Worm (Caenorhabditis elegans) whole organism, late embryonic: ENCODE data around the gene C01G10.4.
"Not testable (repeated sequence)": the region's sequence is repeated elsewhere in the genome, so short reads cannot be mapped to it uniquely, and the experiment has no call there.

ENCODE experiments used
- C08G9.2 ChIP-seq: sonication (generic microtip); optimal IDR thresholded peaks from 2 replicates; lab custom pipeline; 2016; ENCODE audit warnings: mild to moderate bottlenecking, missing genetic modification characterization, moderate library complexity, missing compliant biosample characterization
- F13H6.1 ChIP-seq: sonication (generic microtip); optimal IDR thresholded peaks from 2 replicates; lab custom pipeline; 2016; ENCODE audit warnings: missing genetic modification characterization, missing compliant biosample characterization
- K02D7.2 ChIP-seq: sonication (generic microtip); optimal IDR thresholded peaks from 2 replicates; lab custom pipeline; 2017; ENCODE audit warnings: mild to moderate bottlenecking, missing genetic modification characterization, missing compliant biosample characterization
- ahr-1 ChIP-seq: sonication (generic microtip); optimal IDR thresholded peaks from 2 replicates; lab custom pipeline; 2016; ENCODE audit warnings: missing genetic modification characterization, missing compliant biosample characterization
- ama-1 ChIP-seq: fragments of 150-350 bp; optimal IDR thresholded peaks from 2 replicates; lab custom pipeline; 2014
- ceh-18 ChIP-seq: sonication (generic microtip); optimal IDR thresholded peaks from 2 replicates; lab custom pipeline; 2016; ENCODE audit warnings: missing genetic modification characterization, missing compliant biosample characterization
- ceh-19 ChIP-seq: fragments of 200-800 bp; sonication (Bioruptor generic); optimal IDR thresholded peaks from 2 replicates; lab custom pipeline; 2018; ENCODE audit warnings: mild to moderate bottlenecking, missing genetic modification characterization, missing compliant biosample characterization
- ceh-2 ChIP-seq: sonication (generic microtip); optimal IDR thresholded peaks from 2 replicates; lab custom pipeline; 2016; ENCODE audit warnings: missing genotype, missing genetic modification characterization, missing compliant biosample characterization
- ceh-22 ChIP-seq: sonication (generic microtip); optimal IDR thresholded peaks from 2 replicates; lab custom pipeline; 2017; ENCODE audit warnings: missing biosample characterization, missing genetic modification characterization
- ceh-34 ChIP-seq: sonication (generic microtip); optimal IDR thresholded peaks from 2 replicates; lab custom pipeline; 2016; ENCODE audit warnings: mild to moderate bottlenecking, missing genetic modification characterization, missing compliant biosample characterization
- ceh-48 ChIP-seq: sonication (generic microtip); optimal IDR thresholded peaks from 2 replicates; lab custom pipeline; 2016; ENCODE audit warnings: missing genetic modification characterization, inconsistent platforms, missing compliant biosample characterization
- ceh-6 ChIP-seq: fragments of 200-800 bp; sonication (Bioruptor generic); optimal IDR thresholded peaks from 2 replicates; lab custom pipeline; 2018; ENCODE audit warnings: mild to moderate bottlenecking, missing genetic modification characterization, missing compliant biosample characterization
- che-1 ChIP-seq: sonication (generic microtip); optimal IDR thresholded peaks from 2 replicates; lab custom pipeline; 2016; ENCODE audit warnings: mild to moderate bottlenecking, missing genetic modification characterization, missing compliant biosample characterization
- dve-1 ChIP-seq: sonication (generic microtip); optimal IDR thresholded peaks from 2 replicates; lab custom pipeline; 2017; ENCODE audit warnings: antibody characterized with exemption, mild to moderate bottlenecking, missing genetic modification characterization, missing compliant biosample characterization
- elt-2 ChIP-seq: sonication (generic microtip); optimal IDR thresholded peaks from 2 replicates; lab custom pipeline; 2016; ENCODE audit warnings: missing genetic modification reagents, missing genetic modification characterization, missing compliant biosample characterization
- ets-4 ChIP-seq: sonication (generic microtip); optimal IDR thresholded peaks from 2 replicates; lab custom pipeline; 2016; ENCODE audit warnings: missing genetic modification characterization, missing compliant biosample characterization
- fax-1 ChIP-seq: sonication (generic microtip); optimal IDR thresholded peaks from 2 replicates; lab custom pipeline; 2016; ENCODE audit warnings: missing genotype, missing genetic modification characterization, missing compliant biosample characterization
- fkh-6 ChIP-seq: sonication (generic microtip); optimal IDR thresholded peaks from 2 replicates; lab custom pipeline; 2016; ENCODE audit warnings: missing genetic modification characterization, missing compliant biosample characterization
- hlh-13 ChIP-seq: fragments of 200-800 bp; sonication (Bioruptor generic); optimal IDR thresholded peaks from 2 replicates; lab custom pipeline; 2018; ENCODE audit warnings: mild to moderate bottlenecking, missing genetic modification characterization, missing compliant biosample characterization
- hlh-15 ChIP-seq: sonication (generic microtip); optimal IDR thresholded peaks from 2 replicates; lab custom pipeline; 2016; ENCODE audit warnings: missing genetic modification characterization, missing compliant biosample characterization
- hlh-30 ChIP-seq: sonication (generic microtip); optimal IDR thresholded peaks from 2 replicates; lab custom pipeline; 2017; ENCODE audit warnings: antibody characterized with exemption, missing genetic modification characterization, missing compliant biosample characterization; ENCODE audit not compliant: insufficient read depth
- hlh-6 ChIP-seq: sonication (generic microtip); optimal IDR thresholded peaks from 2 replicates; lab custom pipeline; 2016; ENCODE audit warnings: missing genotype, missing genetic modification characterization, missing compliant biosample characterization
- hlh-8 ChIP-seq: sonication (generic microtip); optimal IDR thresholded peaks from 2 replicates; lab custom pipeline; 2016; ENCODE audit warnings: missing genotype, missing genetic modification characterization, missing compliant biosample characterization
- lin-11 ChIP-seq: fragments of 200-800 bp; sonication (Bioruptor generic); optimal IDR thresholded peaks from 2 replicates; lab custom pipeline; 2018; ENCODE audit warnings: mild to moderate bottlenecking, missing genetic modification characterization, missing compliant biosample characterization
- madf-2 ChIP-seq: sonication (generic microtip); optimal IDR thresholded peaks from 2 replicates; lab custom pipeline; 2017; ENCODE audit warnings: missing genetic modification characterization, missing compliant biosample characterization
- mec-3 ChIP-seq: sonication (generic microtip); optimal IDR thresholded peaks from 2 replicates; lab custom pipeline; 2016; ENCODE audit warnings: borderline replicate concordance, missing genetic modification characterization, missing compliant biosample characterization
- nfya-1 ChIP-seq: sonication (generic microtip); optimal IDR thresholded peaks from 2 replicates; lab custom pipeline; 2017; ENCODE audit warnings: missing genetic modification characterization, mild to moderate bottlenecking, missing compliant biosample characterization, antibody characterized with exemption, moderate library complexity
- nhr-11 ChIP-seq: fragments of 150-350 bp; optimal IDR thresholded peaks from 2 replicates; lab custom pipeline; 2014; ENCODE audit warnings: missing biosample characterization, missing genetic modification characterization
- nhr-232 ChIP-seq: sonication (generic microtip); optimal IDR thresholded peaks from 2 replicates; lab custom pipeline; 2016; ENCODE audit warnings: missing genetic modification characterization, missing compliant biosample characterization
- odd-2 ChIP-seq: sonication (generic microtip); optimal IDR thresholded peaks from 2 replicates; lab custom pipeline; 2017; ENCODE audit warnings: antibody characterized with exemption, mild to moderate bottlenecking, missing genetic modification characterization, missing compliant biosample characterization
- pag-3 ChIP-seq: sonication (generic microtip); optimal IDR thresholded peaks from 2 replicates; lab custom pipeline; 2016; ENCODE audit warnings: missing compliant biosample characterization, missing genetic modification characterization, borderline replicate concordance
- pax-1 ChIP-seq: fragments of 150-350 bp; optimal IDR thresholded peaks from 2 replicates; lab custom pipeline; 2014; ENCODE audit warnings: missing biosample characterization, missing genetic modification characterization
- ref-2 ChIP-seq: sonication (generic microtip); optimal IDR thresholded peaks from 2 replicates; lab custom pipeline; 2016; ENCODE audit warnings: missing genetic modification characterization, missing compliant biosample characterization
- sox-2 ChIP-seq: fragments of 200-800 bp; sonication (Bioruptor generic); IDR thresholded peaks from 2 replicates; pipeline ENCODE4 v1.3.6; 2022; ENCODE audit warnings: missing genetic modification reagents, missing genetic modification characterization, missing compliant biosample characterization
- sox-4 ChIP-seq: sonication (generic microtip); optimal IDR thresholded peaks from 2 replicates; lab custom pipeline; 2017; ENCODE audit warnings: mild to moderate bottlenecking, missing genetic modification characterization, inconsistent platforms, missing compliant biosample characterization
- syd-9 ChIP-seq: sonication (generic microtip); optimal IDR thresholded peaks from 2 replicates; lab custom pipeline; 2016; ENCODE audit warnings: mild to moderate bottlenecking, missing genetic modification characterization, moderate library complexity, missing compliant biosample characterization
- unc-3 ChIP-seq, 2 experiments: fragments of 200-800 bp in 1 of 2; sonication (Bioruptor generic) in 1 of 2; sonication (generic microtip) in 1 of 2; conservative IDR thresholded peaks in 1 of 2; optimal IDR thresholded peaks in 1 of 2; 2 replicates each; pipeline versions ENCODE4 v1.3.6 to Lab custom; 2016 to 2022; ENCODE audit warnings: missing compliant biosample characterization in 2 of 2, missing genetic modification characterization in 2 of 2, missing genetic modification reagents in 1 of 2
- unc-42 ChIP-seq: sonication (generic microtip); optimal IDR thresholded peaks from 2 replicates; lab custom pipeline; 2016; ENCODE audit warnings: missing genotype, missing genetic modification characterization, missing compliant biosample characterization
- unc-55 ChIP-seq: sonication (generic microtip); optimal IDR thresholded peaks from 2 replicates; lab custom pipeline; 2017; ENCODE audit warnings: missing biosample characterization, missing genetic modification reagents, missing genetic modification characterization
- unc-86 ChIP-seq: sonication (generic microtip); optimal IDR thresholded peaks from 2 replicates; lab custom pipeline; 2016; ENCODE audit warnings: missing genetic modification characterization, missing compliant biosample characterization

C01G10.4 gene

ce11 chrV:15119517-15119916 is 30.0 kb downstream of the C01G10.4 start, which contains the start of gene flor-1:
Gene flor-1 (minus strand): TSS chrV:15119617.
- no peak for TF ChIP-seq ahr-1 (tag; lab: Kevin White, UChicago)
- TF ChIP-seq hlh-6 (tag; lab: Kevin White, UChicago): no peak
- TF ChIP-seq ama-1 (lab: Kevin White, UChicago): no peak
- TF ChIP-seq hlh-30 (tag; lab: Kevin White, UChicago): no peak

- TF ChIP-seq ceh-18; odd-2 (tag; lab: Kevin White, UChicago); ets-4 (tag; lab: Kevin White, UChicago): not testable (repeated sequence)
These were observed 35.6 kb downstream of the C01G10.4 start, which contains the start of gene ugt-30 for ce11 chrV:15125162-15125561. Gene ugt-30 (minus strand): TSS chrV:15125262.

- no peak for TF ChIP-seq nhr-232 (tag; lab: Kevin White, UChicago)
- TF ChIP-seq unc-86: no peak
- TF ChIP-seq unc-55 (GFP tag; lab: Kevin White, UChicago): no peak
- TF ChIP-seq che-1: no peak
- TF ChIP-seq nfya-1 (tag; lab: Kevin White, UChicago): no peak
- TF ChIP-seq sox-2 (GFP tag; lab: Robert Waterston, UW): no peak
- no peak for TF ChIP-seq mec-3 (tag; lab: Kevin White, UChicago)
- TF ChIP-seq dve-1 (tag; lab: Kevin White, UChicago): no peak
- no peak for TF ChIP-seq pax-1 (tag; lab: Kevin White, UChicago)
- TF ChIP-seq hlh-13 (GFP tag; lab: Kevin White, UChicago): no peak
- TF ChIP-seq elt-2: no peak
- TF ChIP-seq ceh-6: no peak
- no peak for TF ChIP-seq pag-3 (tag; lab: Kevin White, UChicago)
- TF ChIP-seq hlh-6 (tag; lab: Kevin White, UChicago): no peak
- TF ChIP-seq lin-11 (tag; lab: Kevin White, UChicago): no peak
- TF ChIP-seq ceh-48: no peak
These were observed 37.9 kb downstream of the C01G10.4 start, which contains the start of gene srj-27 for ce11 chrV:15127413-15127812. Gene srj-27 (minus strand): TSS chrV:15127513.

ce11 chrV:15127955-15128354 is 38.4 kb downstream of the C01G10.4 start, which contains the start of gene srr-7:
Gene srr-7 (plus strand): TSS chrV:15128255.
- TF ChIP-seq F13H6.1 (no peak), C08G9.2 (no peak)

- no peak for TF ChIP-seq ets-4 (tag; lab: Kevin White, UChicago)
- TF ChIP-seq ceh-6: no peak
- no peak for TF ChIP-seq ref-2
- no peak for TF ChIP-seq hlh-15 (tag; lab: Kevin White, UChicago)
- TF ChIP-seq unc-86: no peak
- TF ChIP-seq K02D7.2 (tag; lab: Kevin White, UChicago): no peak
These were observed 42.9 kb downstream of the C01G10.4 start, which contains the start of gene str-171 for ce11 chrV:15132423-15132822. Gene str-171 (minus strand): TSS chrV:15132523.

- TF ChIP-seq elt-2 (peak; percentile 92), fax-1 (tag; lab: Kevin White, UChicago) (no peak)
These were observed 44.3 kb downstream of the C01G10.4 start for ce11 chrV:15133812-15134211.

ce11 chrV:15136772-15137171 is 47.2 kb downstream of the C01G10.4 start, which contains the start of gene aipl-1:
Gene aipl-1 (minus strand): TSS chrV:15136801.
- TF ChIP-seq ceh-22 (no peak), ahr-1 (tag; lab: Kevin White, UChicago) (peak; percentile 38), K02D7.2 (tag; lab: Kevin White, UChicago) (no peak), madf-2 (no peak), ets-4 (tag; lab: Kevin White, UChicago) (peak; percentile 24), ceh-19 (GFP tag; lab: Kevin White, UChicago) (no peak), hlh-8 (no peak), hlh-13 (GFP tag; lab: Kevin White, UChicago) (no peak), fkh-6 (tag; lab: Kevin White, UChicago) (no peak), unc-42 (tag; lab: Kevin White, UChicago) (peak; percentile 88), che-1 (no peak), odd-2 (tag; lab: Kevin White, UChicago) (no peak), unc-3 (GFP tag; conservative IDR thresholded peaks at IDR 0.05; lab: Robert Waterston, UW) (no peak), unc-3 (tag; optimal IDR thresholded peaks at IDR 0.05; lab: Kevin White, UChicago) (peak; percentile 19), ceh-34 (tag; lab: Kevin White, UChicago) (peak; percentile 10), nhr-11 (no peak), ceh-2 (tag; lab: Kevin White, UChicago) (peak; percentile 62), sox-4 (tag; lab: Kevin White, UChicago) (no peak), ceh-18 (no peak), pag-3 (tag; lab: Kevin White, UChicago) (no peak), syd-9 (no peak)
